Fruit fly (Drosophila melanogaster) whole organism: ENCODE results near the gene ru.

ENCODE experiments used
- CG8478 ChIP-seq: fragments of >200 bp; optimal IDR thresholded peaks from 2 replicates; lab custom pipeline; 2018; ENCODE audit warnings: inconsistent platforms
- Dll ChIP-seq: fragments of >200 bp; optimal IDR thresholded peaks from 2 replicates; lab custom pipeline; 2017
- EcR ChIP-seq, 2 experiments: fragments of >200 bp; optimal IDR thresholded peaks; 2 replicates each; lab custom pipeline; 2017; ENCODE audit warnings: missing biosample characterization in 2 of 2, missing genetic modification characterization in 2 of 2, missing genetic modification reagents in 2 of 2
- pan ChIP-seq: fragments of >200 bp; optimal IDR thresholded peaks from 2 replicates; lab custom pipeline; 2017
- psq ChIP-seq: fragments of >200 bp; optimal IDR thresholded peaks from 2 replicates; lab custom pipeline; 2017
- usp ChIP-seq: fragments of >200 bp; optimal IDR thresholded peaks from 2 replicates; lab custom pipeline; 2017; ENCODE audit warnings: missing biosample characterization, missing genetic modification characterization, mixed read lengths

- TF ChIP-seq pan: no peak
- TF ChIP-seq psq (lab: Kevin White, UChicago): no peak
- no peak for TF ChIP-seq usp
- TF ChIP-seq EcR (GFP tag; optimal IDR thresholded peaks at IDR 0.05; lab: Kevin White, UChicago): no peak
- no peak for TF ChIP-seq CG8478 (lab: Kevin White, UChicago)
- TF ChIP-seq Dll (lab: Kevin White, UChicago): no peak
Observed at dm6 chr3L:1366879-1367650, 3.4 kb upstream of the ru start.
